Fruit fly (Drosophila melanogaster) whole organism, embryonic: ENCODE data around the gene Tig.
A peak's percentile ranks its signal among the peaks of the same experiment; 100 is the strongest.

Source experiments
- Adf1 ChIP-seq: fragments of 200-800 bp; sonication (Bioruptor generic); IDR thresholded peaks from 2 replicates; pipeline ENCODE4 v1.3.6; 2022; ENCODE audit warnings: missing biosample characterization, missing genetic modification characterization
- Asciz ChIP-seq: fragments of 200-800 bp; sonication (Bioruptor generic); optimal IDR thresholded peaks from 2 replicates; lab custom pipeline; 2017; ENCODE audit warnings: missing biosample characterization, mild to moderate bottlenecking, missing genetic modification characterization, missing genetic modification reagents
- CG1024 ChIP-seq: fragments of 200-800 bp; sonication (Bioruptor generic); IDR thresholded peaks from 2 replicates; pipeline ENCODE4 v1.3.6; 2022; ENCODE audit warnings: missing biosample characterization, missing genetic modification characterization
- CG13296 ChIP-seq: fragments of 200-800 bp; sonication (Bioruptor generic); optimal IDR thresholded peaks from 3 replicates; lab custom pipeline; 2018; ENCODE audit warnings: missing biosample characterization, mild to moderate bottlenecking, missing genetic modification characterization
- CG14860 ChIP-seq: fragments of 200-800 bp; sonication (Bioruptor generic); IDR thresholded peaks from 3 replicates; pipeline ENCODE4 v1.3.6; 2022; ENCODE audit warnings: missing biosample characterization, missing genetic modification characterization; ENCODE audit not compliant: partially characterized antibody
- CG18599 ChIP-seq: fragments of 200-800 bp; sonication (Bioruptor generic); optimal IDR thresholded peaks from 3 replicates; lab custom pipeline; 2017; ENCODE audit warnings: missing biosample characterization, missing genetic modification characterization, mild to moderate bottlenecking, moderate library complexity, missing genetic modification reagents
- CG18619 ChIP-seq: fragments of 200-800 bp; sonication (Bioruptor generic); optimal IDR thresholded peaks from 3 replicates; lab custom pipeline; 2017; ENCODE audit warnings: missing biosample characterization, mild to moderate bottlenecking, missing genetic modification characterization
- CG31224 ChIP-seq: fragments of 200-800 bp; sonication (Bioruptor generic); IDR thresholded peaks from 2 replicates; pipeline ENCODE4 v1.3.6; 2022; ENCODE audit warnings: missing biosample characterization, missing genetic modification characterization
- CG31441 ChIP-seq: fragments of 200-800 bp; sonication (Bioruptor generic); IDR thresholded peaks from 2 replicates; pipeline ENCODE4 v1.3.6; 2022; ENCODE audit warnings: missing biosample characterization, missing genetic modification characterization
- CG3407 ChIP-seq: fragments of 200-800 bp; sonication (Bioruptor generic); optimal IDR thresholded peaks from 2 replicates; lab custom pipeline; 2018; ENCODE audit warnings: missing biosample characterization, mild to moderate bottlenecking, missing genetic modification characterization
- CG6791 ChIP-seq: fragments of 200-800 bp; sonication (Bioruptor generic); IDR thresholded peaks from 3 replicates; pipeline ENCODE4 v1.3.6; 2022; ENCODE audit warnings: missing biosample characterization, missing genetic modification characterization; ENCODE audit not compliant: partially characterized antibody
- CG7372 ChIP-seq: fragments of 200-800 bp; sonication (Bioruptor generic); IDR thresholded peaks from 2 replicates; pipeline ENCODE4 v1.3.6; 2022; ENCODE audit warnings: missing biosample characterization, missing genetic modification characterization
- CG7786 ChIP-seq: fragments of 200-800 bp; sonication (Bioruptor generic); optimal IDR thresholded peaks from 2 replicates; lab custom pipeline; 2016; ENCODE audit warnings: missing biosample characterization, missing genetic modification characterization
- CG9215 ChIP-seq: fragments of 200-800 bp; sonication (Bioruptor generic); IDR thresholded peaks from 2 replicates; pipeline ENCODE4 v1.3.6; 2022; ENCODE audit warnings: missing biosample characterization, missing genetic modification characterization
- CG9817 ChIP-seq: fragments of 200-800 bp; sonication (Bioruptor generic); optimal IDR thresholded peaks from 2 replicates; lab custom pipeline; 2018; ENCODE audit warnings: missing biosample characterization, mild to moderate bottlenecking, missing genetic modification characterization, moderate library complexity
- Dek ChIP-seq: fragments of 200-800 bp; sonication (Bioruptor generic); optimal IDR thresholded peaks from 3 replicates; lab custom pipeline; 2019; ENCODE audit warnings: missing biosample characterization, mild to moderate bottlenecking, missing genetic modification characterization, moderate library complexity
- Dip2 ChIP-seq: fragments of 200-800 bp; sonication (Bioruptor generic); IDR thresholded peaks from 2 replicates; pipeline ENCODE4 v1.3.6; 2022; ENCODE audit warnings: missing biosample characterization, missing genetic modification characterization
- Doc2 ChIP-seq: fragments of 200-800 bp; sonication (Bioruptor generic); IDR thresholded peaks from 2 replicates; pipeline ENCODE4 v1.3.6; 2022; ENCODE audit warnings: missing biosample characterization, missing genetic modification characterization
- Gsc ChIP-seq: fragments of 200-800 bp; sonication (Bioruptor generic); IDR thresholded peaks from 2 replicates; pipeline ENCODE4 v1.3.6; 2022; ENCODE audit warnings: missing biosample characterization, missing genetic modification characterization
- HLH4C ChIP-seq: fragments of 200-800 bp; sonication (Bioruptor generic); IDR thresholded peaks from 3 replicates; pipeline ENCODE4 v1.3.6; 2022; ENCODE audit warnings: missing biosample characterization, missing genetic modification characterization; ENCODE audit not compliant: partially characterized antibody
- Hand ChIP-seq: fragments of 200-800 bp; sonication (Bioruptor generic); optimal IDR thresholded peaks from 2 replicates; lab custom pipeline; 2017; ENCODE audit warnings: mild to moderate bottlenecking, missing biosample characterization, missing genetic modification reagents, missing genetic modification characterization
- MTF-1 ChIP-seq: fragments of 200-800 bp; sonication (Bioruptor generic); optimal IDR thresholded peaks from 2 replicates; lab custom pipeline; 2018; ENCODE audit warnings: missing biosample characterization, mild to moderate bottlenecking, missing genetic modification characterization, borderline replicate concordance
- NFAT ChIP-seq: fragments of 200-800 bp; sonication (Bioruptor generic); IDR thresholded peaks from 2 replicates; pipeline ENCODE4 v1.3.6; 2022; ENCODE audit warnings: missing biosample characterization, missing genetic modification characterization
- NK7.1 ChIP-seq: fragments of 200-800 bp; sonication (Bioruptor generic); optimal IDR thresholded peaks from 3 replicates; lab custom pipeline; 2016; ENCODE audit warnings: missing biosample characterization, missing genetic modification characterization
- Nf-YC ChIP-seq: fragments of 200-800 bp; optimal IDR thresholded peaks from 3 replicates; lab custom pipeline; 2019; ENCODE audit warnings: missing biosample characterization, mild to moderate bottlenecking, missing genetic modification characterization, moderate library complexity
- Optix ChIP-seq: fragments of 200-800 bp; sonication (Bioruptor generic); IDR thresholded peaks from 3 replicates; pipeline ENCODE4 v1.3.6; 2022; ENCODE audit warnings: missing biosample characterization, missing genetic modification characterization
- PHDP ChIP-seq: fragments of 200-800 bp; sonication (Bioruptor generic); optimal IDR thresholded peaks from 3 replicates; lab custom pipeline; 2018; ENCODE audit warnings: missing biosample characterization, mild to moderate bottlenecking, missing genetic modification characterization, moderate library complexity
- Sox100B ChIP-seq: fragments of 200-800 bp; sonication (Bioruptor generic); optimal IDR thresholded peaks from 3 replicates; lab custom pipeline; 2018; ENCODE audit warnings: missing biosample characterization, mild to moderate bottlenecking, missing genetic modification characterization
- ac ChIP-seq: fragments of 200-800 bp; sonication (Bioruptor generic); optimal IDR thresholded peaks from 3 replicates; lab custom pipeline; 2017; ENCODE audit warnings: missing biosample characterization, mild to moderate bottlenecking, missing genetic modification characterization
- ato ChIP-seq: fragments of 200-800 bp; sonication (Bioruptor generic); IDR thresholded peaks from 2 replicates; pipeline ENCODE4 v1.3.6; 2022; ENCODE audit warnings: missing biosample characterization, missing genetic modification characterization; ENCODE audit not compliant: partially characterized antibody
- bab2 ChIP-seq: fragments of 200-800 bp; sonication (Bioruptor generic); optimal IDR thresholded peaks from 2 replicates; lab custom pipeline; 2016; ENCODE audit warnings: missing biosample characterization, missing genetic modification characterization
- cato ChIP-seq: fragments of 200-800 bp; sonication (Bioruptor generic); optimal IDR thresholded peaks from 2 replicates; lab custom pipeline; 2016; ENCODE audit warnings: missing biosample characterization, missing genetic modification characterization, borderline replicate concordance
- exex ChIP-seq: fragments of 200-800 bp; sonication (Bioruptor generic); optimal IDR thresholded peaks from 4 replicates; lab custom pipeline; 2018; ENCODE audit warnings: missing biosample characterization, mild to moderate bottlenecking, missing genetic modification characterization, moderate library complexity
- fd96Cb ChIP-seq: fragments of 200-800 bp; sonication (Bioruptor generic); optimal IDR thresholded peaks from 2 replicates; lab custom pipeline; 2018; ENCODE audit warnings: missing biosample characterization, mild to moderate bottlenecking, missing genetic modification characterization, moderate library complexity
- ftz-f1 ChIP-seq: fragments of 200-800 bp; sonication (Bioruptor generic); optimal IDR thresholded peaks from 2 replicates; lab custom pipeline; 2016; ENCODE audit warnings: missing biosample characterization, missing genetic modification characterization
- nerfin-1 ChIP-seq: fragments of 200-800 bp; sonication (Bioruptor generic); optimal IDR thresholded peaks from 3 replicates; lab custom pipeline; 2019; ENCODE audit warnings: missing biosample characterization, mild to moderate bottlenecking, missing genetic modification characterization, moderate library complexity
- odd ChIP-seq: fragments of 200-800 bp; sonication (Bioruptor generic); optimal IDR thresholded peaks from 2 replicates; lab custom pipeline; 2017; ENCODE audit warnings: missing biosample characterization, mild to moderate bottlenecking, missing genetic modification characterization
- sens ChIP-seq: fragments of 200-800 bp; sonication (Bioruptor generic); peaks from one replicate; lab custom pipeline; 2016; ENCODE audit warnings: missing biosample characterization, missing genetic modification characterization
- sqz ChIP-seq: fragments of 200-800 bp; sonication (Bioruptor generic); optimal IDR thresholded peaks from 3 replicates; lab custom pipeline; 2018; ENCODE audit warnings: missing biosample characterization, mild to moderate bottlenecking, missing genetic modification characterization
- tll ChIP-seq, 2 experiments: fragments of 200-800 bp in 1 of 2; fragments of >200 bp in 1 of 2; sonication (Bioruptor generic) in 1 of 2; optimal IDR thresholded peaks; 2 replicates each; lab custom pipeline; 2017 to 2019; ENCODE audit warnings: missing biosample characterization in 2 of 2, missing genetic modification characterization in 2 of 2, mild to moderate bottlenecking in 1 of 2, moderate library complexity in 1 of 2
- vnd ChIP-seq: fragments of 200-800 bp; sonication (Bioruptor generic); IDR thresholded peaks from 3 replicates; pipeline ENCODE4 v1.3.6; 2022; ENCODE audit warnings: missing biosample characterization, missing genetic modification characterization; ENCODE audit not compliant: partially characterized antibody
- wdn ChIP-seq: fragments of 200-800 bp; sonication (Bioruptor generic); IDR thresholded peaks from 2 replicates; pipeline ENCODE4 v1.3.6; 2022; ENCODE audit warnings: missing biosample characterization, missing genetic modification characterization
- wek ChIP-seq: fragments of 200-800 bp; sonication (Bioruptor generic); optimal IDR thresholded peaks from 3 replicates; lab custom pipeline; 2018; ENCODE audit warnings: missing biosample characterization, mild to moderate bottlenecking, missing genetic modification characterization, moderate library complexity
- z ChIP-seq: fragments of 200-800 bp; sonication (Bioruptor generic); IDR thresholded peaks from 3 replicates; pipeline ENCODE4 v1.3.6; 2022; ENCODE audit warnings: missing biosample characterization, missing genetic modification characterization

The Tig gene

DNA sequence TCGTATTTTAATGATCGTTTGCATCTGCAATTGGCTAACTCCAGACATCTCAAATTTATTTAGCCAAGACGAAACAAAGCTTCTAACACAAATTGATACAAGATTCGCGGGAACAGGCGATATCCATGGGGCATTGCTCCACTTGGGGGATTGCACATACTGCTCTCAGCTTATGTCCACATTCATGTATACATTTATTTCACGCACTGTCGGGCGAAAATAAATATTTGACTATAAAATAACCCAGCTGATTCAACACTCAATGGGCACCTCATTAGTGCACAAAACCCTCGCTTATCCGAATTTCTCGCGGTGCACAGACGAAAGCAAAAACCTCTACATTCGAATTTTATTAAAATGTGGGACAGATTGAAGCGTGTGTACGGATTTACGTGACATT lies 38.4 kb upstream of the Tig start (continued):
- TF ChIP-seq CG18599 (GFP tag; lab: Kevin White, UChicago) (peak; percentile 42), odd (GFP tag; lab: Kevin White, UChicago) (peak; percentile 59), MTF-1 (GFP tag; lab: Kevin White, UChicago) (peak; percentile 50), CG7372 (GFP tag; lab: Robert Waterston, UW) (no peak), wek (GFP tag; lab: Kevin White, UChicago) (peak; percentile 76), nerfin-1 (tag; lab: Kevin White, UChicago) (peak; percentile 25), CG13296 (GFP tag; lab: Kevin White, UChicago) (peak; percentile 19), Sox100B (GFP tag; lab: Kevin White, UChicago) (peak; percentile 47), CG1024 (GFP tag; lab: Robert Waterston, UW) (no peak; the same call in 1 of the 2 replicates), Doc2 (no peak)

DNA sequence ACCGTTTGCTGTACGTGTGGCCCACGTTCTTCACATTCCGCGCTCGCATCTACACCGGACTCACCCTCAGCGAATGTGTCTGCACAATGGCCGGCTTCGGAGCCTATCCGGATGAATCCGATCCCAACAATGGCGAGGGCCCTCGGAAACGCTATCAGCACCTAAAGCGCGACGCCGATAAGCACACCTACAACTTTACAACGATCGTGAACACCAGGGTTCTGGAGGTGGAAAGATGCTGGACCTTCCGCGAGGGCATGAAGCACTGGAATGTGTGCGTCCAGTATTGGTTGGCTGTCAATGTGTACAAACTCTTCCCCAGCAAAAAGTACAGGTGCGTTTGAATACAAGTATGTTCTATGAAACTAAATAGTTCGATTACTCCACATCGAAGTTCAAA lies 34.5 kb upstream of the Tig start:
- TF ChIP-seq HLH4C (GFP tag; lab: Robert Waterston, UW) = 0 out of 3 replicates have a peak, but pooled peaks have one; percentile 9
- TF ChIP-seq ac = no peak
- no peak for TF ChIP-seq Nf-YC

DNA sequence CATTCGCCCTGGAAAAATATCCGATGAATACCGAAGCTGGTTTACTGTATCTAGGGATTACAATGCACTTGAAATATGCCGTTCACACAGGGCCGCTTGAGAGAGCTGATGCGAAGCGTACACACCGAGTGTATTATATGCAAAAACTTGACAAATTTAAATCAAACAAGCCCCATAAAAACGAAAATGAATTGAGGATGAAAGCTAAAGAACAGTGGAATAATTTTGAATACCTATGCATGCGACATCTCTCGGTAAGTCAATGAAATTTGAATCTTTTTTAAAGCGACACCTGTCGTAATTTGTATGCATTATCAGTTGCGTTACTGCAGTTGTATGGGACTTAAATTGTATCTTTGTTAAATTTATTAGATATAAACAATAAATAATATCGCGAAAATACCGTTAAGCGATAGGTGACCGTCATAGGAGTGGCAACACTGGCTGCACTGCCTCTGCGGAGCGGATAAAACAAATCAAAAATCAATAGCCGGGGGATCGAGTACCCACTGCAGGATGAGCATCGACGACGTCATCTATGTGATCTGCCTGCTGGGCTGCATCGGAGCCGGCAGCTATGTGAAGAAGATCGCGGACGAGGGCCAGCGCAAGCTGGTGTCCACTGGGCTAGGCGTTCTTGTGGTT lies 33.0 kb upstream of the Tig start, which contains the start of gene frj:
TSS of gene frj (plus strand) at position 98 of the 645 bp plus-strand sequence.
- no peak for TF ChIP-seq Dip2
- TF ChIP-seq bab2 (GFP tag; lab: Kevin White, UChicago) = peak; percentile 67
- no peak for TF ChIP-seq Hand (GFP tag; lab: Kevin White, UChicago)
- TF ChIP-seq vnd (GFP tag; lab: Robert Waterston, UW) = 0 out of 3 replicates have a peak, but pooled peaks have one; percentile 18
- TF ChIP-seq Asciz (GFP tag; lab: Kevin White, UChicago) = no peak
- peak; percentile 57 for TF ChIP-seq Dek (tag; lab: Kevin White, UChicago)
- 0 out of 3 replicates have a peak, but pooled peaks have one; percentile 38 for TF ChIP-seq z (GFP tag; lab: Robert Waterston, UW)
- peak; percentile 45 for TF ChIP-seq CG18619
- TF ChIP-seq sqz (GFP tag; lab: Kevin White, UChicago) = no peak
- TF ChIP-seq MTF-1 (GFP tag; lab: Kevin White, UChicago) = peak; percentile 31
- TF ChIP-seq CG6791 (GFP tag; lab: Robert Waterston, UW) = peak; percentile 37; the same call in 2 of the 3 replicates
- TF ChIP-seq CG31441 (GFP tag; lab: Robert Waterston, UW) = peak; percentile 73
- TF ChIP-seq ato (GFP tag; lab: Robert Waterston, UW) = 0 out of 2 replicates have a peak, but pooled peaks have one; percentile 14
- peak; percentile 53 for TF ChIP-seq PHDP
- TF ChIP-seq Optix (GFP tag; lab: Robert Waterston, UW) = peak; percentile 63; the same call in 2 of the 3 replicates
- TF ChIP-seq CG14860 (GFP tag; lab: Robert Waterston, UW) = peak; percentile 60; the same call in 2 of the 3 replicates
- peak; percentile 52 for TF ChIP-seq fd96Cb (tag; lab: Kevin White, UChicago)
- no peak for TF ChIP-seq Gsc
- peak; percentile 70 for TF ChIP-seq CG7786
- TF ChIP-seq tll (GFP tag; optimal IDR thresholded peaks at IDR 0.05; lab: Kevin White, UChicago) = peak in 1 of 2 experiments; percentile 91
- TF ChIP-seq cato (GFP tag; lab: Kevin White, UChicago) = peak; percentile 61
- TF ChIP-seq NFAT = peak; percentile 61
- peak; percentile 91 for TF ChIP-seq sens (GFP tag; lab: Kevin White, UChicago)
- no peak for TF ChIP-seq Adf1 (GFP tag; lab: Robert Waterston, UW)
- no peak for TF ChIP-seq ftz-f1 (GFP tag; lab: Kevin White, UChicago)
- peak; percentile 10 for TF ChIP-seq exex (tag; lab: Kevin White, UChicago)
- no peak for TF ChIP-seq wek (GFP tag; lab: Kevin White, UChicago)
- no peak for TF ChIP-seq NK7.1 (GFP tag; lab: Kevin White, UChicago)
- TF ChIP-seq CG31224 = 0 out of 2 replicates have a peak, but pooled peaks have one; percentile 25
- no peak for TF ChIP-seq CG3407 (GFP tag; lab: Kevin White, UChicago)
- peak; percentile 62 for TF ChIP-seq CG9817 (tag; lab: Kevin White, UChicago)
- peak; percentile 64 for TF ChIP-seq CG9215 (GFP tag; lab: Robert Waterston, UW)
- TF ChIP-seq wdn (GFP tag; lab: Robert Waterston, UW) = no peak; the same call in 1 of the 2 replicates
